Fruit fly (Drosophila melanogaster) Kc167 (cell line): ENCODE results near the gene CG15239.

ENCODE experiments used
- Myc ChIP-seq: fragments of >200 bp; optimal IDR thresholded peaks from 2 replicates; lab custom pipeline; 2017; ENCODE audit warnings: missing external identifiers
- h ChIP-seq: fragments of >200 bp; optimal IDR thresholded peaks from 3 replicates; lab custom pipeline; 2018; ENCODE audit warnings: missing external identifiers
- psq ChIP-seq: fragments of >200 bp; optimal IDR thresholded peaks from 2 replicates; lab custom pipeline; 2017; ENCODE audit warnings: missing external identifiers
- ttk ChIP-seq: sonication (Bioruptor generic); optimal IDR thresholded peaks from 2 replicates; lab custom pipeline; 2017; ENCODE audit warnings: missing external identifiers

- TF ChIP-seq Myc (lab: Kevin White, UChicago) (no peak), psq (no peak), ttk (no peak), h (no peak)
Measured at dm6 chrX:3840962-3841361, 43.0 kb upstream of the CG15239 start.
